Worm (Caenorhabditis elegans) whole organism, mixed stage, embryonic: ENCODE results near the gene F53B3.6.

Source experiments
- M03D4.4 ChIP-seq: sonication (generic microtip); optimal IDR thresholded peaks from 2 replicates; lab custom pipeline; 2017; ENCODE audit warnings: mild to moderate bottlenecking, missing genetic modification characterization, missing compliant biosample characterization
- bed-3 ChIP-seq: fragments of 200-800 bp; sonication (Bioruptor generic); optimal IDR thresholded peaks from 3 replicates; lab custom pipeline; 2018; ENCODE audit warnings: mild to moderate bottlenecking, missing genetic modification characterization, moderate library complexity, missing compliant biosample characterization
- blmp-1 ChIP-seq: fragments of 150-350 bp; optimal IDR thresholded peaks from 2 replicates; lab custom pipeline; 2014; ENCODE audit warnings: missing biosample characterization, missing genetic modification characterization
- ceh-39 ChIP-seq: fragments of 150-350 bp; optimal IDR thresholded peaks from 2 replicates; lab custom pipeline; 2014; ENCODE audit warnings: missing biosample characterization, missing genetic modification characterization
- ceh-43 ChIP-seq: fragments of 200-800 bp; sonication (Bioruptor generic); optimal IDR thresholded peaks from 2 replicates; lab custom pipeline; 2018; ENCODE audit warnings: mild to moderate bottlenecking, missing genetic modification characterization, moderate library complexity, missing compliant biosample characterization
- ceh-83 ChIP-seq: fragments of 200-800 bp; sonication (Bioruptor generic); optimal IDR thresholded peaks from 2 replicates; lab custom pipeline; 2018; ENCODE audit warnings: mild to moderate bottlenecking, missing genetic modification characterization, missing compliant biosample characterization
- ces-1 ChIP-seq: fragments of 150-350 bp; optimal IDR thresholded peaks from 2 replicates; lab custom pipeline; 2014; ENCODE audit warnings: missing biosample characterization, missing genetic modification reagents, missing genetic modification characterization
- cnd-1 ChIP-seq: fragments of 200-800 bp; sonication (Bioruptor generic); optimal IDR thresholded peaks from 2 replicates; lab custom pipeline; 2018; ENCODE audit warnings: mild to moderate bottlenecking, missing genetic modification characterization, missing compliant biosample characterization
- drap-1 ChIP-seq: fragments of 200-800 bp; sonication (Bioruptor generic); optimal IDR thresholded peaks from 3 replicates; lab custom pipeline; 2018; ENCODE audit warnings: mild to moderate bottlenecking, missing genetic modification characterization, missing compliant biosample characterization
- elt-1 ChIP-seq: sonication (generic microtip); optimal IDR thresholded peaks from 2 replicates; lab custom pipeline; 2017; ENCODE audit warnings: missing genetic modification characterization, mild to moderate bottlenecking, missing compliant biosample characterization, antibody characterized with exemption, moderate library complexity, borderline replicate concordance; ENCODE audit not compliant: insufficient read depth
- elt-3 ChIP-seq: fragments of 150-350 bp; optimal IDR thresholded peaks from 2 replicates; lab custom pipeline; 2014; ENCODE audit warnings: missing biosample characterization, missing genetic modification characterization
- flh-1 ChIP-seq: fragments of 200-800 bp; sonication (Bioruptor generic); optimal IDR thresholded peaks from 2 replicates; lab custom pipeline; 2018; ENCODE audit warnings: mild to moderate bottlenecking, missing genetic modification characterization, moderate library complexity, missing compliant biosample characterization
- ham-2 ChIP-seq: fragments of 200-800 bp; sonication (Bioruptor generic); optimal IDR thresholded peaks from 2 replicates; lab custom pipeline; 2018; ENCODE audit warnings: mild to moderate bottlenecking, missing genetic modification characterization, missing compliant biosample characterization
- hlh-1 ChIP-seq: fragments of 150-350 bp; optimal IDR thresholded peaks from 2 replicates; lab custom pipeline; 2014; ENCODE audit warnings: missing biosample characterization, missing genetic modification reagents, missing genetic modification characterization
- lin-13 ChIP-seq: fragments of 150-350 bp; optimal IDR thresholded peaks from 2 replicates; lab custom pipeline; 2014; ENCODE audit warnings: missing biosample characterization, missing genetic modification characterization
- lin-32 ChIP-seq: fragments of 200-800 bp; sonication (Bioruptor generic); optimal IDR thresholded peaks from 2 replicates; lab custom pipeline; 2018; ENCODE audit warnings: mild to moderate bottlenecking, missing genetic modification characterization, missing compliant biosample characterization
- lsy-2 ChIP-seq: fragments of 150-350 bp; optimal IDR thresholded peaks from 2 replicates; lab custom pipeline; 2014; ENCODE audit warnings: missing biosample characterization, missing genetic modification characterization
- mab-5 ChIP-seq: fragments of 150-350 bp; optimal IDR thresholded peaks from 2 replicates; lab custom pipeline; 2014; ENCODE audit warnings: missing biosample characterization, missing genetic modification characterization
- mep-1 ChIP-seq: fragments of 150-350 bp; optimal IDR thresholded peaks from 2 replicates; lab custom pipeline; 2017; ENCODE audit warnings: missing biosample characterization, missing genetic modification reagents, missing genetic modification characterization, inconsistent platforms
- mls-2 ChIP-seq: sonication (generic microtip); optimal IDR thresholded peaks from 2 replicates; lab custom pipeline; 2016; ENCODE audit warnings: mild to moderate bottlenecking, missing genetic modification characterization, moderate library complexity, missing compliant biosample characterization
- nhr-12 ChIP-seq: fragments of 150-350 bp; optimal IDR thresholded peaks from 2 replicates; lab custom pipeline; 2014; ENCODE audit warnings: missing biosample characterization, missing genetic modification characterization
- nhr-2 ChIP-seq: fragments of 150-350 bp; optimal IDR thresholded peaks from 2 replicates; lab custom pipeline; 2014; ENCODE audit warnings: missing biosample characterization, missing genetic modification characterization
- nhr-237 ChIP-seq: fragments of 150-350 bp; optimal IDR thresholded peaks from 2 replicates; lab custom pipeline; 2014; ENCODE audit warnings: missing biosample characterization, missing genetic modification characterization
- nhr-28 ChIP-seq: fragments of 150-350 bp; optimal IDR thresholded peaks from 2 replicates; lab custom pipeline; 2014; ENCODE audit warnings: missing biosample characterization, missing genetic modification characterization
- nhr-76 ChIP-seq: sonication (generic microtip); optimal IDR thresholded peaks from 2 replicates; lab custom pipeline; 2017; ENCODE audit warnings: missing biosample characterization, missing genetic modification characterization
- pha-4 ChIP-seq: fragments of 150-350 bp; optimal IDR thresholded peaks from 2 replicates; lab custom pipeline; 2018; ENCODE audit warnings: missing biosample characterization, missing genetic modification reagents, missing genetic modification characterization
- sem-2 ChIP-seq: fragments of 200-800 bp; sonication (Bioruptor generic); optimal IDR thresholded peaks from 2 replicates; lab custom pipeline; 2018; ENCODE audit warnings: mild to moderate bottlenecking, missing genetic modification characterization, missing compliant biosample characterization
- snpc-4 ChIP-seq: fragments of 150-350 bp; optimal IDR thresholded peaks from 2 replicates; lab custom pipeline; 2014; ENCODE audit warnings: missing biosample characterization, missing genetic modification characterization
- sptf-1 ChIP-seq: sonication (generic microtip); optimal IDR thresholded peaks from 2 replicates; lab custom pipeline; 2017; ENCODE audit warnings: mild to moderate bottlenecking, missing genetic modification characterization, moderate library complexity, missing compliant biosample characterization
- tbx-8 ChIP-seq: fragments of 200-800 bp; sonication (Bioruptor generic); optimal IDR thresholded peaks from 2 replicates; lab custom pipeline; 2018; ENCODE audit warnings: mild to moderate bottlenecking, missing genetic modification characterization, moderate library complexity, missing compliant biosample characterization
- unc-120 ChIP-seq: sonication (generic microtip); optimal IDR thresholded peaks from 2 replicates; lab custom pipeline; 2017; ENCODE audit warnings: missing genetic modification characterization, missing compliant biosample characterization; ENCODE audit not compliant: poor library complexity, severe bottlenecking
- unc-39 ChIP-seq: fragments of 150-350 bp; optimal IDR thresholded peaks from 2 replicates; lab custom pipeline; 2014; ENCODE audit warnings: missing biosample characterization, missing genetic modification characterization
- unc-62 ChIP-seq: fragments of 150-350 bp; optimal IDR thresholded peaks from 2 replicates; lab custom pipeline; 2014; ENCODE audit warnings: missing biosample characterization, missing genetic modification reagents, missing genetic modification characterization
- zip-8 ChIP-seq: fragments of 150-350 bp; optimal IDR thresholded peaks from 2 replicates; lab custom pipeline; 2014; ENCODE audit warnings: missing biosample characterization, missing genetic modification characterization
- ztf-11 ChIP-seq: fragments of 150-350 bp; optimal IDR thresholded peaks from 2 replicates; lab custom pipeline; 2014; ENCODE audit warnings: missing biosample characterization, missing genetic modification characterization

Gene F53B3.6

DNA sequence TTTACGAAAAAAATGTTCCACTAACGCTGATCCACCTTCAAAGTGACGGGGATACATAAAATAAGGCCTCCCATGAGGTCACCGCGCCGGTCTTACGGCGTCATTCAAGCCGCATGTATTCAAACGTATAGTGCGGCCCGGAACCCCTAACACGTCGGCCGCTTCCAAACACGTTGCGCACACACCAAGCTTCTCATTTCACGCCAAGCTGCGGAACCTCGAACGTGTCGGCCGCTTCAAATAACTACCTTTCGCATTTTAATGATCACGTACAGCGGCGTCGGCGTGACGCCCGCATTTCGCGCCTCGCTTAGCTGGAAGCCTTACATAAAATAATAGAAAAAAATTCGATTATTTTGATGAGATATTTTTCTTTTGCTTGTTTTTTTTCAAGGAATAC, 20.5 kb upstream of the F53B3.6 start:
- TF ChIP-seq ztf-11 (tag; lab: Kevin White, UChicago) (no peak), ceh-83 (GFP tag; lab: Kevin White, UChicago) (peak; percentile 48)
- TF ChIP-seq, all 35 proteins: peak for 1

DNA sequence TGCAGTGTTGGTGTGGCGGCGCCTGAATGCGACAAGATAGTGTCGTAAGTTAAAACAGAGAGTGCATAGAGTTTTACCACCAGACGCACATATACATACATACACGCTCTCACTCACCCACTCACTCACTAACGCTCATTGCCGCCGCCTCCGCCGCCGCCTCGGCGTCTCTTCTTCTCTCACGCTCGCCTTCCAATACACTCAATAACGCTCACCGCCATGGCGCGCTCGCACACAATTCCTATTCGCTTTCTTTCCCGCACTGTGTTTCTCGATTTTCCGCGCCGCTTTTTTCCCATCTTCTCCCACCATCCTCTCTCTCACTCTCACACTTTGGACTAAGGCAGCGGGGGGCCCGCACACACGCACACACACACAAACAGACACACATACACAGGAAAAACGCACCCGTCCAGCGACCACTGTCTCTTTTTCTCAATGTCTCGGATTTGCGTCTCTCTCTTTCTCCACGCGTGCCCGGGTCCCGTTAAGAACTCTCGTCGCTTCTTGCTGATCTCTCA, 11.6 kb upstream of the F53B3.6 start, which contains the start of gene kin-29:
kin-29 (minus strand) TSS at position 51 of the 521 bp plus-strand sequence.
- TF ChIP-seq nhr-76 (no peak), ceh-39 (tag; lab: Kevin White, UChicago) (no peak), elt-1 (tag; lab: Kevin White, UChicago) (no peak), pha-4 (tag; lab: Kevin White, UChicago) (peak; percentile 48), blmp-1 (tag; lab: Kevin White, UChicago) (peak; percentile 65), mab-5 (no peak), lin-13 (peak; percentile 61), elt-3 (no peak), nhr-28 (tag; lab: Kevin White, UChicago) (no peak), hlh-1 (tag; lab: Kevin White, UChicago) (no peak), sptf-1 (tag; lab: Kevin White, UChicago) (peak; percentile 76), cnd-1 (tag; lab: Kevin White, UChicago) (peak; percentile 34), ztf-11 (tag; lab: Kevin White, UChicago) (peak; percentile 2), drap-1 (GFP tag; lab: Kevin White, UChicago) (peak; percentile 77), flh-1 (GFP tag; lab: Kevin White, UChicago) (peak; percentile 37), nhr-2 (tag; lab: Kevin White, UChicago) (no peak), zip-8 (tag; lab: Kevin White, UChicago) (no peak), unc-39 (tag; lab: Kevin White, UChicago) (no peak), nhr-237 (peak; percentile 69), sem-2 (no peak), mep-1 (peak; percentile 70), snpc-4 (no peak), unc-62 (GFP tag; lab: Kevin White, UChicago) (peak; percentile 72), ceh-83 (GFP tag; lab: Kevin White, UChicago) (peak; percentile 34), ceh-43 (GFP tag; lab: Kevin White, UChicago) (peak; percentile 38), tbx-8 (GFP tag; lab: Kevin White, UChicago) (no peak), lsy-2 (tag; lab: Kevin White, UChicago) (peak; percentile 42), lin-32 (GFP tag; lab: Kevin White, UChicago) (no peak), bed-3 (GFP tag; lab: Kevin White, UChicago) (peak; percentile 29), M03D4.4 (tag; lab: Kevin White, UChicago) (peak; percentile 77), nhr-12 (tag; lab: Kevin White, UChicago) (no peak), ham-2 (GFP tag; lab: Kevin White, UChicago) (peak; percentile 77), ces-1 (peak; percentile 61), unc-120 (tag; lab: Kevin White, UChicago) (peak; percentile 92), mls-2 (tag; lab: Kevin White, UChicago) (peak; percentile 90)

DNA sequence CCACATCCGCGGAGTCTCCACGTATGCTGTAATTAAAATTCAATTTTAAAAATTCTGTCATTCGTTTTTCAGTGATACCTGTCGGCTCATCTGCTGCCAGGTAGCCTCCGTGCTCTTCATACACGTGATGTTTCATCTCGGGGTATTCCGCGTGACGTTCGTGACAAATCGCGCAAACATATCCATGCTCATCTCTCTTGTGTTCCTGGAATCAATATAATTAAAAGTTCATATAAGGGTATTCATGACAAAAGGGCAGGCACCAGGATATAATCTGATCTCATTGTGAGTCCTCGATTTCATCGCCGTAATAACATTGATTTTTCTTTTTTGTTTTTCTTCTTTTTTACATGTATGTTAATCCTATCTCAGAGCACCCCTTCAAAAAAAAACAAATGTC, 10.1 kb upstream of the F53B3.6 start:
- TF ChIP-seq nhr-76 (no peak), snpc-4 (no peak), tbx-8 (GFP tag; lab: Kevin White, UChicago) (no peak), hlh-1 (tag; lab: Kevin White, UChicago) (no peak), mls-2 (tag; lab: Kevin White, UChicago) (no peak), ham-2 (GFP tag; lab: Kevin White, UChicago) (no peak), cnd-1 (tag; lab: Kevin White, UChicago) (no peak), lsy-2 (tag; lab: Kevin White, UChicago) (no peak), unc-39 (tag; lab: Kevin White, UChicago) (no peak), ceh-39 (tag; lab: Kevin White, UChicago) (no peak), flh-1 (GFP tag; lab: Kevin White, UChicago) (no peak), lin-32 (GFP tag; lab: Kevin White, UChicago) (no peak), ces-1 (no peak), sem-2 (no peak), elt-3 (no peak), M03D4.4 (tag; lab: Kevin White, UChicago) (no peak)
